Worm (Caenorhabditis elegans) whole organism, late embryonic: ENCODE data around the gene pals-22.

Experiments
- K09A11.1 ChIP-seq: sonication (generic microtip); optimal IDR thresholded peaks from 2 replicates; lab custom pipeline; 2017; ENCODE audit warnings: antibody characterized with exemption, mild to moderate bottlenecking, missing genetic modification characterization, missing compliant biosample characterization; ENCODE audit not compliant: insufficient read depth
- ceh-9 ChIP-seq: sonication (generic microtip); optimal IDR thresholded peaks from 2 replicates; lab custom pipeline; 2016; ENCODE audit warnings: mild to moderate bottlenecking, missing genetic modification characterization, inconsistent platforms, missing compliant biosample characterization
- elt-2 ChIP-seq: sonication (generic microtip); optimal IDR thresholded peaks from 2 replicates; lab custom pipeline; 2016; ENCODE audit warnings: missing genetic modification reagents, missing genetic modification characterization, missing compliant biosample characterization
- odd-2 ChIP-seq: sonication (generic microtip); optimal IDR thresholded peaks from 2 replicates; lab custom pipeline; 2017; ENCODE audit warnings: antibody characterized with exemption, mild to moderate bottlenecking, missing genetic modification characterization, missing compliant biosample characterization

The pals-22 gene

ce11 chrIII:183072-183471, 50.9 kb downstream of the pals-22 start:
- TF ChIP-seq ceh-9 (tag; lab: Kevin White, UChicago) (no peak), K09A11.1 (tag; lab: Kevin White, UChicago) (no peak), odd-2 (no peak), elt-2 (tag; lab: Kevin White, UChicago) (peak; percentile 70)
